Worm (Caenorhabditis elegans) whole organism, mixed stage, embryonic: ENCODE results near the gene gst-13.

Experiments
- hlh-1 ChIP-seq: fragments of 150-350 bp; optimal IDR thresholded peaks from 2 replicates; lab custom pipeline; 2014; ENCODE audit warnings: missing biosample characterization, missing genetic modification reagents, missing genetic modification characterization
- mab-5 ChIP-seq: fragments of 150-350 bp; optimal IDR thresholded peaks from 2 replicates; lab custom pipeline; 2014; ENCODE audit warnings: missing biosample characterization, missing genetic modification characterization
- nhr-28 ChIP-seq: fragments of 150-350 bp; optimal IDR thresholded peaks from 2 replicates; lab custom pipeline; 2014; ENCODE audit warnings: missing biosample characterization, missing genetic modification characterization
- zip-8 ChIP-seq: fragments of 150-350 bp; optimal IDR thresholded peaks from 2 replicates; lab custom pipeline; 2014; ENCODE audit warnings: missing biosample characterization, missing genetic modification characterization
- ztf-11 ChIP-seq: fragments of 150-350 bp; optimal IDR thresholded peaks from 2 replicates; lab custom pipeline; 2014; ENCODE audit warnings: missing biosample characterization, missing genetic modification characterization

- TF ChIP-seq zip-8 (tag; lab: Kevin White, UChicago) (no peak), nhr-28 (tag; lab: Kevin White, UChicago) (no peak), ztf-11 (no peak), mab-5 (tag; lab: Kevin White, UChicago) (no peak), hlh-1 (tag; lab: Kevin White, UChicago) (no peak)
These were observed 41.6 kb upstream of the gst-13 start for ce11 chrII:9189648-9190047.
